Worm (Caenorhabditis elegans) whole organism, early embryonic: ENCODE results near the gene sri-24.
"Not testable (repeated sequence)": the region's sequence is repeated elsewhere in the genome, so short reads cannot be mapped to it uniquely, and the experiment has no call there.

Experiments
- B0310.2 ChIP-seq: sonication (generic microtip); optimal IDR thresholded peaks from 2 replicates; lab custom pipeline; 2016; ENCODE audit warnings: mild to moderate bottlenecking, missing genetic modification characterization, missing compliant biosample characterization
- F13C5.2 ChIP-seq: sonication (generic microtip); optimal IDR thresholded peaks from 2 replicates; lab custom pipeline; 2017; ENCODE audit warnings: mild to moderate bottlenecking, missing genetic modification characterization, inconsistent platforms, missing compliant biosample characterization
- aly-1 ChIP-seq: sonication (generic microtip); optimal IDR thresholded peaks from 2 replicates; lab custom pipeline; 2016; ENCODE audit warnings: missing genetic modification characterization, missing compliant biosample characterization
- ama-1 ChIP-seq: fragments of 150-350 bp; optimal IDR thresholded peaks from 2 replicates; lab custom pipeline; 2014
- ceh-13 ChIP-seq: fragments of 200-800 bp; sonication (Bioruptor generic); optimal IDR thresholded peaks from 2 replicates; lab custom pipeline; 2018; ENCODE audit warnings: mild to moderate bottlenecking, missing genetic modification characterization, missing compliant biosample characterization
- ceh-36 ChIP-seq: sonication (generic microtip); optimal IDR thresholded peaks from 2 replicates; lab custom pipeline; 2016; ENCODE audit warnings: missing genetic modification characterization, inconsistent platforms, missing compliant biosample characterization
- ets-7 ChIP-seq: sonication (generic microtip); optimal IDR thresholded peaks from 2 replicates; lab custom pipeline; 2016; ENCODE audit warnings: missing genotype, missing genetic modification characterization, missing compliant biosample characterization
- flt-1 ChIP-seq: fragments of 200-800 bp; sonication (Bioruptor generic); IDR thresholded peaks from 2 replicates; pipeline ENCODE4 v1.3.6; 2022; ENCODE audit warnings: missing genetic modification characterization, missing compliant biosample characterization
- hmbx-1 ChIP-seq: sonication (generic microtip); optimal IDR thresholded peaks from 2 replicates; lab custom pipeline; 2016; ENCODE audit warnings: mild to moderate bottlenecking, missing genetic modification characterization, missing compliant biosample characterization
- hmg-4 ChIP-seq: fragments of 200-800 bp; sonication (Bioruptor generic); optimal IDR thresholded peaks from 2 replicates; lab custom pipeline; 2018; ENCODE audit warnings: mild to moderate bottlenecking, missing genetic modification characterization, missing compliant biosample characterization
- hnd-1 ChIP-seq: sonication (generic microtip); optimal IDR thresholded peaks from 2 replicates; lab custom pipeline; 2016; ENCODE audit warnings: missing genetic modification characterization, missing compliant biosample characterization
- pes-1 ChIP-seq: fragments of 200-800 bp; sonication (Bioruptor generic); IDR thresholded peaks from 2 replicates; pipeline ENCODE4 v1.3.6; 2022; ENCODE audit warnings: missing genetic modification reagents, missing genetic modification characterization, missing compliant biosample characterization
- scrt-1 ChIP-seq: fragments of 200-800 bp; sonication (Bioruptor generic); IDR thresholded peaks from 2 replicates; pipeline ENCODE4 v1.3.6; 2022; ENCODE audit warnings: missing genetic modification characterization, missing compliant biosample characterization
- sea-1 ChIP-seq: fragments of 200-800 bp; sonication (Bioruptor generic); conservative IDR thresholded peaks from 2 replicates; pipeline ENCODE4 v1.3.6; 2022; ENCODE audit warnings: missing genetic modification characterization, missing compliant biosample characterization
- tbx-11 ChIP-seq: fragments of 200-800 bp; sonication (Bioruptor generic); IDR thresholded peaks from 2 replicates; pipeline ENCODE4 v1.3.6; 2022; ENCODE audit warnings: missing genetic modification characterization, missing compliant biosample characterization
- tbx-37 ChIP-seq: fragments of 200-800 bp; sonication (Bioruptor generic); conservative IDR thresholded peaks from 2 replicates; pipeline ENCODE4 v1.3.6; 2022; ENCODE audit warnings: missing genetic modification reagents, missing genetic modification characterization, missing compliant biosample characterization
- tra-4 ChIP-seq: sonication (generic microtip); optimal IDR thresholded peaks from 2 replicates; lab custom pipeline; 2017; ENCODE audit warnings: missing genetic modification characterization, missing compliant biosample characterization

Gene sri-24

DNA sequence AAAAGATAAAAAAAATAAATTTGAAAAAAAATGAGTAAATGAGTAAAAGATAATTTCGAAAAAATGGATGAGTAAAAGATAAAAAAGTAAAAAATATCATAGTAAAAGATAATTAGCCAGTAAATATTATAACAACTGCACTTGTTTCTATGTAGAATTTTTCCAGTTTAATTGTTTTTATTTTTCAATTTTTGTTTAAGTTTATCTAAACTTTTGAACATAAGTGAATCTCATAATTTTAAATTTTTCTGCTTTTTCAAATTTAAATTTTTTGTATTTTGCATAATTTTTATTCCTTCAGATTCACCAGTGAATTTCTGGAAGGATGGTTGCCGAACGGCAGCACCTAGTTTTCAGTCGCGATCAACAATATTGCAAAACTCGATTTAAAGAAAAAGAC, 29.3 kb downstream of the sri-24 start, which contains the start of gene chil-12:
Gene chil-12 (plus strand): TSS at position 301 of the 400 bp plus-strand sequence.
- no peak for TF ChIP-seq B0310.2 (tag; lab: Kevin White, UChicago)
- no peak for TF ChIP-seq pes-1 (GFP tag; lab: Robert Waterston, UW)
- no peak for TF ChIP-seq tbx-11 (GFP tag; lab: Robert Waterston, UW)
- TF ChIP-seq tra-4 (tag; lab: Kevin White, UChicago): no peak
- TF ChIP-seq ceh-36 (tag; lab: Kevin White, UChicago): no peak
- TF ChIP-seq scrt-1 (GFP tag; lab: Robert Waterston, UW): no peak
- no peak for TF ChIP-seq hmg-4
- TF ChIP-seq tbx-37 (GFP tag; lab: Robert Waterston, UW): no peak
- no peak for TF ChIP-seq ama-1
- no peak for TF ChIP-seq sea-1 (GFP tag; lab: Robert Waterston, UW)
- TF ChIP-seq flt-1 (GFP tag; lab: Robert Waterston, UW): no peak
- TF ChIP-seq ceh-13 (GFP tag; lab: Kevin White, UChicago): no peak
- TF ChIP-seq hmbx-1: no peak
- TF ChIP-seq hnd-1 (tag; lab: Kevin White, UChicago): no peak

DNA sequence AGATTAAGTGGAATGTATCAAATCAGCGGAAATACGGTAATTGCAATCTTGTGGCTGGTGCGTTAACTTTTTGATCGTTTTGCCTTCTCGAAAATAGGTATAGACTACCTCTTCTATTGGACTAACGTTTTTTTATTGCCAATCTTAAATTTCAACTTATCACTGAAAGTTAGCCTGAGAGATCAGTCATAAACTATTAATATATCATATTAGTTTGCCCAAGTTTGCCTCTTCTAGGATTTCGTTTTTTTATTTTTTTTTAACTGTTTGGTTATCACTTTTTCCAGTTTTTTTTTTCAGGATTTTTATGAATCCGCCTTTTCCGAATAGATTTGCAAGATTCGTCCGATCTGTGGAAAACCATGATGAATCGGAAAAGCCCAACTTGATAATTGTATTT, 32.5 kb downstream of the sri-24 start, which contains the start of gene kin-30:
Gene kin-30 (plus strand): TSS at position 301 of the 400 bp plus-strand sequence.
- TF ChIP-seq F13C5.2 (tag; lab: Kevin White, UChicago) (no peak), aly-1 (no peak), flt-1 (GFP tag; lab: Robert Waterston, UW) (no peak), tbx-11 (GFP tag; lab: Robert Waterston, UW) (no peak), hmg-4 (no peak), pes-1 (GFP tag; lab: Robert Waterston, UW) (no peak), hmbx-1 (no peak), tra-4 (tag; lab: Kevin White, UChicago) (no peak), sea-1 (GFP tag; lab: Robert Waterston, UW) (no peak), ets-7 (tag; lab: Kevin White, UChicago) (no peak), scrt-1 (GFP tag; lab: Robert Waterston, UW) (no peak), ceh-13 (GFP tag; lab: Kevin White, UChicago) (no peak), hnd-1 (tag; lab: Kevin White, UChicago) (no peak)

DNA sequence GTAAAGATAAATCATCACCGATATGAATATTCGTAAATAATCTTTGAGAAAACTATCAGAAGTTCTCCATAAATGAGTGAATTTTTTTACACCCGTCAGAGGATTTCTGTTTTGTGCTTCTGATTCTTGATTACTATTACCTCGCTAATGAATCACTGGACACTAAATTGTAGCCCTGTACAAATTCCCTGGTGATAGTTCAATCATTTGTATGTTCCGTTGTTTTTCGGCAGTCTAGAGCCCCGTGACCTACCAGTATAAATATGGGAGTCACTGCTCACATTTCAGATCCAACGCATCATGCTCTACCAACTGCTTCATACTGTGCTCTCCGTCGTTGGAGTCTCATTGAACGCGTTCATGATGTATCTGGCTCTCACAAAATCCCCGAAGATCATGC, 38.3 kb downstream of the sri-24 start, which contains the start of gene srd-28:
Gene srd-28 (plus strand): TSS at position 301 of the 400 bp plus-strand sequence.
- not testable (repeated sequence) for TF ChIP-seq sea-1 (GFP tag; lab: Robert Waterston, UW); hnd-1 (tag; lab: Kevin White, UChicago); ceh-36 (tag; lab: Kevin White, UChicago)

DNA sequence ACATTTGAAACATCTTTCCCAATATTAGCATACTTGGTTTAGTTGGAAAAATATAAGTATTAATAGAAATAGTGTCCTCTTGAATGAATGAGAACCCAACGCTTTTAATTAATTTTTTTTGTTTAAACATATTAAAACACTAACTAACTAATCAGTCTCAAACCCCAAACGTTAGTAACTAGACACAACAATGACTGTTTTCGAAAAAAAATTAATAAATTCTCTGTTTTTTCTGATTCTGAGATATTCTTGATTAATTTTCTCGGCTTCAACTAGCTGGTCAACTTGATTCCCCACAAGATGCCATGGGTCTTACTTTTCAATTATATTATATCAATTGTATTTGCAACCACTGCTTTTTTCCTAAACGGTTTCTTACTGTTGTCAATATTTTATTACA, 40.1 kb downstream of the sri-24 start, which contains the start of gene srbc-76:
Gene srbc-76 (plus strand): TSS at position 301 of the 400 bp plus-strand sequence.
- TF ChIP-seq ets-7 (tag; lab: Kevin White, UChicago): no peak
- no peak for TF ChIP-seq ceh-36 (tag; lab: Kevin White, UChicago)
- TF ChIP-seq F13C5.2 (tag; lab: Kevin White, UChicago): no peak

DNA sequence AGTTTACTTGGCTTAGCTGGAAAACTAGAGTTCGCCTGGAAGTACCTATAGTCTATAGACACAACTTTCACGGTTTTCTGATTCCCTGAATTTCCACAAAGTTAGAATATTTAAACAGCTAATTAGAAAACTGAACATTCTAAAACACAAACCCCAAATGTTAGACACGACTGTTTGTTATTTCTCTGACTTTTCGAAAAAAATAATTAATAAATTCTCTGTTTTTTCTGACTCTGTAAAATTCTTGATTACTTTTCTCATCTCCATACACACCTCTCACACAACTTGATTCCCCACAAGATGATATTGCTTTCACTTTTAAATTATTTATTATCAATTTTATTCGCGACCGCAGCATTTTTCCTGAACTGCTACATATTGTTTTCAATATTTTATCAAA, 41.6 kb downstream of the sri-24 start, which contains the start of gene srbc-75:
Gene srbc-75 (plus strand): TSS at position 301 of the 400 bp plus-strand sequence.
- no peak for TF ChIP-seq ceh-36 (tag; lab: Kevin White, UChicago)
- TF ChIP-seq B0310.2 (tag; lab: Kevin White, UChicago): no peak
- TF ChIP-seq flt-1 (GFP tag; lab: Robert Waterston, UW): no peak
- no peak for TF ChIP-seq F13C5.2 (tag; lab: Kevin White, UChicago)
- no peak for TF ChIP-seq aly-1
- TF ChIP-seq ceh-13 (GFP tag; lab: Kevin White, UChicago): no peak
- no peak for TF ChIP-seq tbx-37 (GFP tag; lab: Robert Waterston, UW)
- no peak for TF ChIP-seq tra-4 (tag; lab: Kevin White, UChicago)

DNA sequence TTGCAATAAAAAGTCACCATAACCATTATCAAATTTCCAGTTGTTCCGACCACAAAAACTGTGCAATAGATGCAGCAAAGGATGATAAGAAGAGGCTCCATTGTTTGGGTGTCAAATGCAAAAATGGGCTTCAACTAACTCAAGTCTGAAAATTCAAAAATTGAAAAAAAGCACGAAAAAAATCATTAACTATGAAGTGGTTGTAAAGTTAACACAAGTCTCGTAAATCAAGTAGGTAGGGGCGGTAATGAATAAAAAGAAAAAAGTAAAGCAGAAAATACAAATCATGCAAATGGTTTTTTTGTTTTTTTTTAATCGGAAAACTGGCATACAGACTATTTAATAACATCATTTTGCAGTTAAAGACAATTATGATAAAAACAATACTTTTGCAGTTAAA, 44.7 kb downstream of the sri-24 start, which contains the start of gene srsx-39:
Gene srsx-39 (minus strand): TSS at position 101 of the 400 bp plus-strand sequence.
- TF ChIP-seq sea-1 (GFP tag; lab: Robert Waterston, UW); ama-1; hmg-4: not testable (repeated sequence)

DNA sequence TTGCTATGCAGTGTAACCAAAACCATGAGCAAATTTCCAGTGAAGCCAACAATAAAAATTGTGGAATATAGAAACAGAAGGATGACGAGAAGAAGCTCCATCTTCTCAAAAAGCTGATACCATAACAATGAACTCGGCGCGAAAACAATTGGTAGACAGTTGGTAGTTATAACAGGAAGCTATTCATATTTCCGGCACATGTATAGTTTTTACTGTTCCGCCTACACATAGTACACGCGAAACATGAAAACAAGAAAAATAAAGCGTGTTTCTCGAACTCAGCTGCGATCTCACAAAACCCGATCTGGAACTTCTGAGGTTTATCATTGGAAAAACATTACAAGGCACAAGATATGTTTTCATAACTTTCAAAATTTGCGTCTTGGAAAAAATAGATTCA, 47.1 kb downstream of the sri-24 start, which contains the start of gene srsx-37:
Gene srsx-37 (minus strand): TSS at position 101 of the 400 bp plus-strand sequence.
- TF ChIP-seq tra-4 (tag; lab: Kevin White, UChicago): no peak
- no peak for TF ChIP-seq pes-1 (GFP tag; lab: Robert Waterston, UW)
- TF ChIP-seq ceh-36 (tag; lab: Kevin White, UChicago): no peak
- TF ChIP-seq hmg-4: no peak
- TF ChIP-seq B0310.2 (tag; lab: Kevin White, UChicago): no peak
- TF ChIP-seq F13C5.2 (tag; lab: Kevin White, UChicago): no peak
- no peak for TF ChIP-seq ceh-13 (GFP tag; lab: Kevin White, UChicago)

DNA sequence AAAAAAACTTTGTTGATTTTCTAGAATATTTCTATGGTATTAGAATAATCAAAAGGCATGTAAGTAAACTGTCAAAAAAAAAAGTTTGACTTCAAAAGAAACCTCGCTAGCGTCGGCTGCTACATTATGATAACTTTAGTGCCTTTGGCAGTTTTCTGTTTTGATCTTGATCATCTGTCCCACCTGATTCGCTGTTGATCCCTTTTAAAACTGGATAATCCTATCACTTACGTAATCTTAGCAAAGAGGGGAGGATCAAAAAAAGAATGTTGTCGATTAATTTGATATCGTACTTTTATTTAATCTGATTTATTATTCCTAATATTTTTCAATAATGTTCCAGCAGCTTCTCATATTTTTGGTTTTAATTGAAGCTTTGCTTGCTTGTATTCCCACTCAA, 47.9 kb downstream of the sri-24 start, which contains the start of gene M01B2.8:
Gene M01B2.8 (plus strand): TSS at position 301 of the 400 bp plus-strand sequence.
- TF ChIP-seq tra-4 (tag; lab: Kevin White, UChicago) (no peak), tbx-37 (GFP tag; lab: Robert Waterston, UW) (no peak), hnd-1 (tag; lab: Kevin White, UChicago) (no peak), sea-1 (GFP tag; lab: Robert Waterston, UW) (no peak), ceh-36 (tag; lab: Kevin White, UChicago) (no peak), ceh-13 (GFP tag; lab: Kevin White, UChicago) (no peak), hmbx-1 (no peak), ama-1 (no peak)
